Worm (Caenorhabditis elegans) whole organism, L4 larva: ENCODE data around the gene gid-7.

Experiments
- D1046.2 ChIP-seq: fragments of 200-800 bp; sonication (Bioruptor generic); IDR thresholded peaks from 2 replicates; pipeline ENCODE4 v1.3.6; 2022; ENCODE audit warnings: missing genetic modification characterization, missing compliant biosample characterization
- F10B5.3 ChIP-seq: sonication (generic microtip); optimal IDR thresholded peaks from 2 replicates; lab custom pipeline; 2016; ENCODE audit warnings: mild to moderate bottlenecking, missing genetic modification characterization, missing compliant biosample characterization
- F37D6.2 ChIP-seq: sonication (generic microtip); optimal IDR thresholded peaks from 2 replicates; lab custom pipeline; 2016; ENCODE audit warnings: mild to moderate bottlenecking, missing genetic modification characterization, missing compliant biosample characterization
- F49E8.2 ChIP-seq: sonication (generic microtip); optimal IDR thresholded peaks from 2 replicates; lab custom pipeline; 2016; ENCODE audit warnings: missing compliant biosample characterization, mild to moderate bottlenecking, missing genetic modification characterization, borderline replicate concordance
- T26A8.4 ChIP-seq: fragments of 200-800 bp; sonication (Bioruptor generic); IDR thresholded peaks from 2 replicates; pipeline ENCODE4 v1.3.6; 2022; ENCODE audit warnings: missing genetic modification characterization, missing compliant biosample characterization
- Y48G9A.11 ChIP-seq: fragments of 200-800 bp; sonication (Bioruptor generic); IDR thresholded peaks from 2 replicates; pipeline ENCODE4 v1.3.6; 2022; ENCODE audit warnings: missing genetic modification reagents, missing genetic modification characterization, missing compliant biosample characterization
- Y5F2A.4 ChIP-seq: fragments of 200-800 bp; sonication (Bioruptor generic); optimal IDR thresholded peaks from 2 replicates; lab custom pipeline; 2018; ENCODE audit warnings: mild to moderate bottlenecking, missing genetic modification characterization, missing compliant biosample characterization
- Y75B8A.6 ChIP-seq: fragments of 200-800 bp; sonication (Bioruptor generic); IDR thresholded peaks from 2 replicates; pipeline ENCODE4 v1.3.6; 2022; ENCODE audit warnings: missing genetic modification reagents, missing genetic modification characterization, missing compliant biosample characterization
- ceh-20 ChIP-seq: fragments of 200-800 bp; sonication (Bioruptor generic); IDR thresholded peaks from 2 replicates; pipeline ENCODE4 v1.3.6; 2022; ENCODE audit warnings: missing genetic modification reagents, missing genetic modification characterization, missing compliant biosample characterization
- ceh-28 ChIP-seq: fragments of 150-350 bp; optimal IDR thresholded peaks from 2 replicates; lab custom pipeline; 2014; ENCODE audit warnings: missing biosample characterization, missing genetic modification reagents, missing genetic modification characterization
- ceh-62 ChIP-seq: sonication (generic microtip); optimal IDR thresholded peaks from 2 replicates; lab custom pipeline; 2017; ENCODE audit warnings: missing biosample characterization, missing genetic modification characterization
- ceh-82 ChIP-seq: sonication (generic microtip); optimal IDR thresholded peaks from 2 replicates; lab custom pipeline; 2017; ENCODE audit warnings: missing biosample characterization, missing genetic modification characterization
- ces-1 ChIP-seq: fragments of 150-350 bp; sonication (generic microtip); optimal IDR thresholded peaks from 4 replicates; lab custom pipeline; 2014; ENCODE audit warnings: missing biosample characterization, missing genetic modification reagents, missing genetic modification characterization
- ctbp-1 ChIP-seq: fragments of 200-800 bp; sonication (Bioruptor generic); IDR thresholded peaks from 2 replicates; pipeline ENCODE4 v1.3.6; 2022; ENCODE audit warnings: missing genetic modification reagents, missing genetic modification characterization, missing compliant biosample characterization
- daf-12 ChIP-seq: fragments of 150-350 bp; optimal IDR thresholded peaks from 2 replicates; lab custom pipeline; 2014; ENCODE audit warnings: missing biosample characterization, missing genetic modification reagents, missing genetic modification characterization
- daf-16 ChIP-seq, 3 experiments: sonication (generic microtip); optimal IDR thresholded peaks; 2 replicates each; lab custom pipeline; 2016 to 2017; ENCODE audit warnings: missing genetic modification characterization in 3 of 3, missing genetic modification reagents in 3 of 3, mild to moderate bottlenecking in 2 of 3, missing compliant biosample characterization in 2 of 3, missing biosample characterization in 1 of 3, moderate library complexity in 1 of 3
- daf-19 ChIP-seq: fragments of 200-800 bp; sonication (Bioruptor generic); conservative IDR thresholded peaks from 2 replicates; pipeline ENCODE4 v1.3.6; 2022; ENCODE audit warnings: missing genetic modification characterization, missing compliant biosample characterization
- daf-8 ChIP-seq: fragments of 200-800 bp; sonication (Bioruptor generic); IDR thresholded peaks from 2 replicates; pipeline ENCODE4 v1.3.6; 2022; ENCODE audit warnings: missing genetic modification characterization, missing compliant biosample characterization
- dmd-6 ChIP-seq: fragments of 200-800 bp; sonication (Bioruptor generic); IDR thresholded peaks from 2 replicates; pipeline ENCODE4 v1.3.6; 2022; ENCODE audit warnings: missing genetic modification reagents, missing genetic modification characterization, missing compliant biosample characterization
- duxl-1 ChIP-seq: sonication (generic microtip); optimal IDR thresholded peaks from 2 replicates; lab custom pipeline; 2016; ENCODE audit warnings: mild to moderate bottlenecking, missing genetic modification characterization, moderate library complexity, missing compliant biosample characterization; ENCODE audit not compliant: poor library complexity
- dve-1 ChIP-seq: sonication (generic microtip); optimal IDR thresholded peaks from 2 replicates; lab custom pipeline; 2017; ENCODE audit warnings: antibody characterized with exemption, mild to moderate bottlenecking, missing genetic modification characterization, missing compliant biosample characterization; ENCODE audit not compliant: insufficient read depth
- egl-27 ChIP-seq: sonication (generic microtip); optimal IDR thresholded peaks from 3 replicates; lab custom pipeline; 2017; ENCODE audit warnings: missing biosample characterization, missing genetic modification reagents, missing genetic modification characterization
- egl-43 ChIP-seq: fragments of 200-800 bp; sonication (Bioruptor generic); IDR thresholded peaks from 2 replicates; pipeline ENCODE4 v1.3.6; 2022; ENCODE audit warnings: missing genetic modification reagents, missing genetic modification characterization, missing compliant biosample characterization
- gei-8 ChIP-seq: fragments of 200-800 bp; sonication (Bioruptor generic); optimal IDR thresholded peaks from 2 replicates; lab custom pipeline; 2018; ENCODE audit warnings: mild to moderate bottlenecking, missing genetic modification characterization, missing compliant biosample characterization
- hif-1 ChIP-seq, 2 experiments: sonication (generic microtip); optimal IDR thresholded peaks; 2 replicates each; lab custom pipeline; 2016 to 2017; ENCODE audit warnings: missing compliant biosample characterization in 2 of 2, missing genetic modification characterization in 2 of 2, missing genetic modification reagents in 2 of 2, missing genotype in 2 of 2, mild to moderate bottlenecking in 1 of 2
- hlh-30 ChIP-seq: sonication (generic microtip); optimal IDR thresholded peaks from 2 replicates; lab custom pipeline; 2017; ENCODE audit warnings: antibody characterized with exemption, mild to moderate bottlenecking, missing genetic modification characterization, missing compliant biosample characterization; ENCODE audit not compliant: insufficient read depth
- lim-7 ChIP-seq: fragments of 200-800 bp; sonication (Bioruptor generic); IDR thresholded peaks from 2 replicates; pipeline ENCODE4 v1.3.6; 2022; ENCODE audit warnings: missing genetic modification characterization, missing compliant biosample characterization
- lin-1 ChIP-seq: fragments of 200-800 bp; sonication (Bioruptor generic); IDR thresholded peaks from 2 replicates; pipeline ENCODE4 v1.3.6; 2022; ENCODE audit warnings: missing genetic modification reagents, missing genetic modification characterization, missing compliant biosample characterization
- lin-15B ChIP-seq: fragments of 150-350 bp; sonication (generic microtip); optimal IDR thresholded peaks from 3 replicates; lab custom pipeline; 2014; ENCODE audit warnings: missing biosample characterization, missing genetic modification characterization
- lin-38 ChIP-seq: fragments of 200-800 bp; sonication (Bioruptor generic); IDR thresholded peaks from 2 replicates; pipeline ENCODE4 v1.3.6; 2022; ENCODE audit warnings: missing genetic modification reagents, missing genetic modification characterization, missing compliant biosample characterization
- lin-39 ChIP-seq: fragments of 150-350 bp; optimal IDR thresholded peaks from 2 replicates; lab custom pipeline; 2014; ENCODE audit warnings: missing biosample characterization, missing genetic modification reagents, missing genetic modification characterization
- lsy-2 ChIP-seq, 2 experiments: fragments of 150-350 bp in 1 of 2; sonication (generic microtip) in 1 of 2; optimal IDR thresholded peaks; 2 replicates each; lab custom pipeline; 2014 to 2017; ENCODE audit warnings: missing biosample characterization in 2 of 2, missing genetic modification characterization in 2 of 2
- madf-9 ChIP-seq: fragments of 200-800 bp; sonication (Bioruptor generic); conservative IDR thresholded peaks from 2 replicates; pipeline ENCODE4 v1.3.6; 2022; ENCODE audit warnings: missing genetic modification reagents, missing genetic modification characterization, missing compliant biosample characterization
- mdl-1 ChIP-seq, 2 experiments: fragments of 150-350 bp in 1 of 2; sonication (generic microtip) in 1 of 2; optimal IDR thresholded peaks; 2 replicates each; lab custom pipeline; 2014 to 2017; ENCODE audit warnings: missing biosample characterization in 2 of 2, missing genetic modification characterization in 2 of 2
- mdt-29 ChIP-seq: fragments of 200-800 bp; sonication (Bioruptor generic); IDR thresholded peaks from 2 replicates; pipeline ENCODE4 v1.3.6; 2022; ENCODE audit warnings: missing genetic modification reagents, missing genetic modification characterization, missing compliant biosample characterization
- mep-1 ChIP-seq: fragments of 150-350 bp; sonication (generic microtip); optimal IDR thresholded peaks from 3 replicates; lab custom pipeline; 2014; ENCODE audit warnings: missing biosample characterization, missing genetic modification characterization
- mxl-2 ChIP-seq: fragments of 200-800 bp; sonication (Bioruptor generic); conservative IDR thresholded peaks from 2 replicates; pipeline ENCODE4 v1.3.6; 2022; ENCODE audit warnings: missing genetic modification reagents, missing genetic modification characterization, missing compliant biosample characterization
- nhr-28 ChIP-seq: fragments of 150-350 bp; optimal IDR thresholded peaks from 2 replicates; lab custom pipeline; 2014; ENCODE audit warnings: missing biosample characterization, missing genetic modification characterization
- nhr-6 ChIP-seq: fragments of 150-350 bp; optimal IDR thresholded peaks from 2 replicates; lab custom pipeline; 2014; ENCODE audit warnings: missing biosample characterization, missing genetic modification characterization
- pha-4 ChIP-seq, 2 experiments: fragments of 150-350 bp in 1 of 2; fragments of 200-800 bp in 1 of 2; sonication (Bioruptor generic) in 1 of 2; IDR thresholded peaks in 1 of 2; optimal IDR thresholded peaks in 1 of 2; 2 replicates each; pipeline versions ENCODE4 v1.3.6 to Lab custom; 2014 to 2022; ENCODE audit warnings: missing genetic modification characterization in 2 of 2, missing genetic modification reagents in 2 of 2, missing biosample characterization in 1 of 2, missing compliant biosample characterization in 1 of 2
- pqm-1 ChIP-seq: sonication (generic microtip); optimal IDR thresholded peaks from 2 replicates; lab custom pipeline; 2017; ENCODE audit warnings: missing biosample characterization, missing genetic modification characterization
- sdz-12 ChIP-seq: fragments of 200-800 bp; sonication (Bioruptor generic); optimal IDR thresholded peaks from 2 replicates; lab custom pipeline; 2018; ENCODE audit warnings: mild to moderate bottlenecking, missing genetic modification characterization, missing compliant biosample characterization
- set-16 ChIP-seq: fragments of 200-800 bp; sonication (Bioruptor generic); IDR thresholded peaks from 2 replicates; pipeline ENCODE4 v1.3.6; 2022; ENCODE audit warnings: missing genetic modification reagents, missing genetic modification characterization, missing compliant biosample characterization
- skn-1 ChIP-seq: fragments of 150-350 bp; optimal IDR thresholded peaks from 2 replicates; lab custom pipeline; 2014; ENCODE audit warnings: missing biosample characterization, missing genetic modification characterization
- snpc-4 ChIP-seq: fragments of 150-350 bp; optimal IDR thresholded peaks from 2 replicates; lab custom pipeline; 2014; ENCODE audit warnings: missing biosample characterization, missing genetic modification characterization
- tag-97 ChIP-seq: fragments of 200-800 bp; sonication (Bioruptor generic); IDR thresholded peaks from 2 replicates; pipeline ENCODE4 v1.3.6; 2022; ENCODE audit warnings: missing genetic modification characterization, missing compliant biosample characterization
- unc-130 ChIP-seq: sonication (generic microtip); optimal IDR thresholded peaks from 2 replicates; lab custom pipeline; 2016; ENCODE audit warnings: missing genetic modification reagents, missing genetic modification characterization, missing compliant biosample characterization
- zag-1 ChIP-seq: fragments of 150-350 bp; optimal IDR thresholded peaks from 2 replicates; lab custom pipeline; 2014; ENCODE audit warnings: missing biosample characterization, missing genetic modification characterization
- zip-11 ChIP-seq: fragments of 200-800 bp; sonication (Bioruptor generic); IDR thresholded peaks from 2 replicates; pipeline ENCODE4 v1.3.6; 2022; ENCODE audit warnings: missing genetic modification characterization, missing compliant biosample characterization

Gene gid-7

DNA sequence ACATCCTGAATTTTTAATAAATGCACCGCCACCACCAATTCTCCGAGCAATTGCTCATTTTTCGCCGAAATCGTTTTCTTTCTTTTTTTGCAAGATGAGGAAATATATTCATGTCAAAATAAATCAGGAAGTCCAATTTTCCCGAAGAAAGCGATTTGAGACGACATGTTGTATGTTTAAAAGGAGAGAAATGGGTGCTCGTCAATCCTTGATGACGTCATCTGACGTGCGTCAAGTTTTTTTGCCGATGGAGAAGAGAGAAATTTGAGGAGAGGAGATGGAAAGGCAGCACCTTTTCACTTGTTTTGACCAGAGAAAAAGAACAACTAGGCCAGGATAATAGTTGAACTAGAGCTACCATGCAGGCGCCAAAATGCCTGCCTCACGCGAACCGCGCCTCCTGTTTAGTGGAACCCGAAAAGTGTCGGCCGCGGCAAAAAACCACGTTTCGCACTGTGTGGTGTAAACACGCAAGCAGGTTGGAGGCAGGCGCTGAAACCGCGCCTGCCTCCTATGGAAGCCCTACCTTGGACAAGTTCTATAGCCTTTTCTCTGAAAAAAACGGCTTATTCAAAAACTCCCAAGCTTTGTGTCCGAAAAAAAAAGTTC lies 40.5 kb downstream of the gid-7 start (continued):
- TF ChIP-seq pha-4 (GFP tag; IDR thresholded peaks at IDR 0.05; lab: Robert Waterston, UW), result no peak
- TF ChIP-seq pha-4 (tag; optimal IDR thresholded peaks at IDR 0.05; lab: Kevin White, UChicago), result no peak
- no peak for TF ChIP-seq unc-130 (GFP tag; lab: Kevin White, UChicago)
- no peak for TF ChIP-seq snpc-4 (tag; lab: Kevin White, UChicago)
- peak; percentile 87 for TF ChIP-seq ctbp-1 (GFP tag; lab: Robert Waterston, UW)
- TF ChIP-seq lin-15B, result no peak
- no peak for TF ChIP-seq daf-16 (GFP tag; optimal IDR thresholded peaks at IDR 0.05; lab: Kevin White, UChicago)
- TF ChIP-seq daf-16 (tag; optimal IDR thresholded peaks at IDR 0.05; lab: Kevin White, UChicago), result no peak
- TF ChIP-seq set-16, result 0 out of 2 replicates have a peak, but pooled peaks have one; percentile 23
- TF ChIP-seq lin-38, result no peak
- no peak for TF ChIP-seq skn-1 (tag; lab: Kevin White, UChicago)
- no peak for TF ChIP-seq ceh-62 (tag; lab: Kevin White, UChicago)
- peak; percentile 26 for TF ChIP-seq lin-39 (tag; lab: Kevin White, UChicago)
- TF ChIP-seq egl-43 (GFP tag; lab: Robert Waterston, UW), result no peak
- TF ChIP-seq daf-8 (GFP tag; lab: Robert Waterston, UW), result no peak
- no peak for TF ChIP-seq zip-11 (GFP tag; lab: Robert Waterston, UW)
- TF ChIP-seq mdt-29 (GFP tag; lab: Robert Waterston, UW), result no peak
- TF ChIP-seq tag-97 (GFP tag; lab: Robert Waterston, UW), result no peak
- no peak for TF ChIP-seq daf-12
- no peak for TF ChIP-seq nhr-6 (tag; lab: Kevin White, UChicago)
- TF ChIP-seq pqm-1 (tag; lab: Kevin White, UChicago), result no peak
- TF ChIP-seq Y5F2A.4 (GFP tag; lab: Kevin White, UChicago), result no peak
- no peak for TF ChIP-seq madf-9 (GFP tag; lab: Robert Waterston, UW)
- TF ChIP-seq mxl-2 (GFP tag; lab: Robert Waterston, UW), result no peak
- no peak for TF ChIP-seq Y75B8A.6 (GFP tag; lab: Robert Waterston, UW)
- no peak for TF ChIP-seq egl-27 (tag; lab: Kevin White, UChicago)
- TF ChIP-seq lsy-2 (tag; optimal IDR thresholded peaks at IDR 0.05; lab: Kevin White, UChicago), result peak; percentile 47 to 75
- TF ChIP-seq sdz-12, result no peak
- TF ChIP-seq hif-1 (tag; optimal IDR thresholded peaks at IDR 0.05; lab: Kevin White, UChicago), result peak in 1 of 2 experiments; percentile 18
- no peak for TF ChIP-seq lin-1 (GFP tag; lab: Robert Waterston, UW)
- TF ChIP-seq F37D6.2 (tag; lab: Kevin White, UChicago), result peak; percentile 34
- peak; percentile 22 for TF ChIP-seq gei-8 (GFP tag; lab: Kevin White, UChicago)
- TF ChIP-seq T26A8.4 (GFP tag; lab: Robert Waterston, UW), result no peak; the same call in 1 of the 2 replicates
- peak; percentile 39; the same call in 1 of the 2 replicates for TF ChIP-seq dmd-6
- no peak for TF ChIP-seq ceh-28
- TF ChIP-seq ces-1, result no peak
- no peak for TF ChIP-seq F10B5.3
- no peak for TF ChIP-seq Y48G9A.11
- TF ChIP-seq mdl-1 (tag; optimal IDR thresholded peaks at IDR 0.05; lab: Kevin White, UChicago), result no peak
- no peak for TF ChIP-seq daf-19 (GFP tag; lab: Robert Waterston, UW)
- TF ChIP-seq ceh-82 (tag; lab: Kevin White, UChicago), result no peak
- peak; percentile 96 for TF ChIP-seq ceh-20
- no peak for TF ChIP-seq F49E8.2 (tag; lab: Kevin White, UChicago)
- TF ChIP-seq nhr-28 (tag; lab: Kevin White, UChicago), result no peak
- TF ChIP-seq dve-1 (tag; lab: Kevin White, UChicago), result no peak
- TF ChIP-seq D1046.2 (GFP tag; lab: Robert Waterston, UW), result no peak
- no peak for TF ChIP-seq lim-7 (GFP tag; lab: Robert Waterston, UW)
- TF ChIP-seq hlh-30 (tag; lab: Kevin White, UChicago), result peak; percentile 18
- TF ChIP-seq duxl-1 (tag; lab: Kevin White, UChicago), result no peak
- peak; percentile 71 for TF ChIP-seq mep-1
- TF ChIP-seq zag-1, result no peak
